Fruit fly (Drosophila melanogaster): ENCODE measurements around the gene crp.

Gene crp

dm6 chr2L:16256118-16256435 is 31.5 kb downstream of the crp start:
- TF ChIP-seq CG11398 (GFP tag; optimal IDR thresholded peaks at IDR 0.05) = no peak
- TF ChIP-seq Xbp1 (GFP tag; optimal IDR thresholded peaks at IDR 0.05) = no peak
- no peak for TF ChIP-seq vnd (GFP tag; IDR thresholded peaks at IDR 0.05; ENCODE audit: partially characterized antibody)
- no peak for TF ChIP-seq CG14860 (GFP tag; IDR thresholded peaks at IDR 0.05; ENCODE audit: partially characterized antibody)
- TF ChIP-seq Trl (optimal IDR thresholded peaks at IDR 0.05) = peak in 1 of 2 experiments; percentile 28
- no peak for TF ChIP-seq Trl (GFP tag; optimal IDR thresholded peaks at IDR 0.05)
- TF ChIP-seq h (optimal IDR thresholded peaks at IDR 0.05) = no peak
- peak; percentile 68 for TF ChIP-seq Med (GFP tag)
- peak; percentile 14 for TF ChIP-seq CG17568 (GFP tag; optimal IDR thresholded peaks at IDR 0.05)
- TF ChIP-seq CG11093 (GFP tag; IDR thresholded peaks at IDR 0.05) = no peak
- no peak for TF ChIP-seq Hmr (GFP tag; optimal IDR thresholded peaks at IDR 0.05)
- TF ChIP-seq CG2199 (GFP tag; IDR thresholded peaks at IDR 0.05) = 0 out of 3 replicates have a peak, but pooled peaks have one; percentile 2
- TF ChIP-seq grn (GFP tag; optimal IDR thresholded peaks at IDR 0.05) = peak; percentile 9
- TF ChIP-seq nerfin-2 (GFP tag; IDR thresholded peaks at IDR 0.05; ENCODE audit: partially characterized antibody) = no peak
- no peak for TF ChIP-seq CG7928 (GFP tag; optimal IDR thresholded peaks at IDR 0.05)

- TF ChIP-seq mirr (GFP tag; optimal IDR thresholded peaks at IDR 0.05) (peak; percentile 95), Pdp1 (GFP tag; optimal IDR thresholded peaks at IDR 0.05) (peak in 1 of 2 experiments; percentile 87), CG8944 (GFP tag; optimal IDR thresholded peaks at IDR 0.05) (no peak), br (optimal IDR thresholded peaks at IDR 0.05) (no peak), CG10959 (GFP tag; IDR thresholded peaks at IDR 0.05) (no peak), sug (tag; optimal IDR thresholded peaks at IDR 0.05) (peak; percentile 26), Nf-YC (tag; optimal IDR thresholded peaks at IDR 0.05) (peak; percentile 5), hbn (GFP tag; IDR thresholded peaks at IDR 0.05; ENCODE audit: partially characterized antibody) (no peak), rib (GFP tag; IDR thresholded peaks at IDR 0.05) (peak; percentile 73; the same call in 1 of the 2 replicates), CoRest (tag; optimal IDR thresholded peaks at IDR 0.05) (no peak), CkIIα-i1 (GFP tag; IDR thresholded peaks at IDR 0.05) (no peak), seq (GFP tag; IDR thresholded peaks at IDR 0.05) (no peak), CG14050 (GFP tag; IDR thresholded peaks at IDR 0.05) (no peak), exex (tag; optimal IDR thresholded peaks at IDR 0.05) (peak; percentile 66), BtbVII (GFP tag; optimal IDR thresholded peaks at IDR 0.05) (peak; percentile 16), sd (tag; optimal IDR thresholded peaks at IDR 0.05) (peak; percentile 88), lab (GFP tag; optimal IDR thresholded peaks at IDR 0.05) (peak; percentile 11), pros (GFP tag; optimal IDR thresholded peaks at IDR 0.05) (peak; percentile 21), kni (GFP tag; optimal IDR thresholded peaks at IDR 0.05) (peak; percentile 48), ro (GFP tag; IDR thresholded peaks at IDR 0.05) (no peak), Trl (optimal IDR thresholded peaks at IDR 0.05) (peak in 1 of 2 experiments; percentile 35), Trl (GFP tag; optimal IDR thresholded peaks at IDR 0.05) (no peak), Camta (GFP tag; optimal IDR thresholded peaks at IDR 0.05) (no peak), CG34376 (GFP tag; optimal IDR thresholded peaks at IDR 0.05) (peak; percentile 36), cg (GFP tag; optimal IDR thresholded peaks at IDR 0.05) (peak; percentile 19), gem (tag; optimal IDR thresholded peaks at IDR 0.05) (peak; percentile 76), chinmo (GFP tag; IDR thresholded peaks at IDR 0.05; ENCODE audit: partially characterized antibody) (0 out of 4 replicates have a peak, but pooled peaks have one; percentile 50), C15 (GFP tag; IDR thresholded peaks at IDR 0.05) (no peak), Blimp-1 (GFP tag; optimal IDR thresholded peaks at IDR 0.05) (peak; percentile 16), stwl (tag; optimal IDR thresholded peaks at IDR 0.05) (peak; percentile 51), Dp (GFP tag; optimal IDR thresholded peaks at IDR 0.05) (no peak), lbe (GFP tag; optimal IDR thresholded peaks at IDR 0.05) (peak; percentile 13), grn (GFP tag; optimal IDR thresholded peaks at IDR 0.05) (peak; percentile 65), CG2199 (GFP tag; IDR thresholded peaks at IDR 0.05) (peak; percentile 70; the same call in 1 of the 3 replicates), nom (GFP tag; optimal IDR thresholded peaks at IDR 0.05) (peak; percentile 78), ftz-f1 (GFP tag; optimal IDR thresholded peaks at IDR 0.05) (peak; percentile 8)
Observed at dm6 chr2L:16255232-16256117, 32.1 kb downstream of the crp start.

All from whole organism, embryonic.